Fruit fly (Drosophila melanogaster) whole organism, embryonic: ENCODE results near the gene CG13894.

Source experiments
- Atf3 ChIP-seq: fragments of 200-800 bp; sonication (Bioruptor generic); optimal IDR thresholded peaks from 3 replicates; lab custom pipeline; 2016; ENCODE audit warnings: missing biosample characterization, missing genetic modification characterization
- B-H2 ChIP-seq: fragments of 200-800 bp; sonication (Bioruptor generic); optimal IDR thresholded peaks from 2 replicates; lab custom pipeline; 2018; ENCODE audit warnings: missing biosample characterization, mild to moderate bottlenecking, missing genetic modification characterization
- BEAF-32 ChIP-seq: fragments of 200-800 bp; sonication (Bioruptor generic); optimal IDR thresholded peaks from 3 replicates; lab custom pipeline; 2017; ENCODE audit warnings: missing biosample characterization, missing genetic modification characterization, mild to moderate bottlenecking, moderate library complexity, missing genetic modification reagents
- CG10147 ChIP-seq: fragments of 200-800 bp; sonication (Bioruptor generic); optimal IDR thresholded peaks from 2 replicates; lab custom pipeline; 2019; ENCODE audit warnings: missing biosample characterization, mild to moderate bottlenecking, missing genetic modification characterization, moderate library complexity
- CG11085 ChIP-seq: fragments of 200-800 bp; sonication (Bioruptor generic); IDR thresholded peaks from 2 replicates; pipeline ENCODE4 v1.3.6; 2022; ENCODE audit warnings: missing biosample characterization, missing genetic modification characterization
- CG11093 ChIP-seq: fragments of 200-800 bp; sonication (Bioruptor generic); IDR thresholded peaks from 3 replicates; pipeline ENCODE4 v1.3.6; 2022; ENCODE audit warnings: missing biosample characterization, missing genetic modification characterization
- CG12071 ChIP-seq: fragments of 200-800 bp; sonication (Bioruptor generic); optimal IDR thresholded peaks from 3 replicates; lab custom pipeline; 2018; ENCODE audit warnings: missing biosample characterization, mild to moderate bottlenecking, missing genetic modification characterization
- CG12219 ChIP-seq: fragments of 200-800 bp; sonication (Bioruptor generic); optimal IDR thresholded peaks from 3 replicates; lab custom pipeline; 2018; ENCODE audit warnings: missing biosample characterization, mild to moderate bottlenecking, missing genetic modification characterization
- CG13424 ChIP-seq: fragments of 200-800 bp; sonication (Bioruptor generic); optimal IDR thresholded peaks from 2 replicates; lab custom pipeline; 2019; ENCODE audit warnings: missing biosample characterization, mild to moderate bottlenecking, missing genetic modification characterization, moderate library complexity
- CG14710 ChIP-seq: fragments of 200-800 bp; sonication (Bioruptor generic); optimal IDR thresholded peaks from 3 replicates; lab custom pipeline; 2019; ENCODE audit warnings: missing biosample characterization, mild to moderate bottlenecking, missing genetic modification characterization, moderate library complexity
- CG1647 ChIP-seq: fragments of 200-800 bp; sonication (Bioruptor generic); optimal IDR thresholded peaks from 3 replicates; lab custom pipeline; 2016; ENCODE audit warnings: missing biosample characterization, missing genetic modification characterization
- CG17328 ChIP-seq: fragments of 200-800 bp; sonication (Bioruptor generic); IDR thresholded peaks from 2 replicates; pipeline ENCODE4 v1.3.6; 2022; ENCODE audit warnings: missing biosample characterization, missing genetic modification characterization
- CG30403 ChIP-seq: fragments of 200-800 bp; sonication (Bioruptor generic); optimal IDR thresholded peaks from 3 replicates; lab custom pipeline; 2016; ENCODE audit warnings: missing biosample characterization, missing genetic modification characterization
- CG33557 ChIP-seq: fragments of 200-800 bp; sonication (Bioruptor generic); optimal IDR thresholded peaks from 2 replicates; lab custom pipeline; 2019; ENCODE audit warnings: missing biosample characterization, mild to moderate bottlenecking, missing genetic modification characterization, moderate library complexity
- CG43689 ChIP-seq: fragments of 200-800 bp; sonication (Bioruptor generic); IDR thresholded peaks from 2 replicates; pipeline ENCODE4 v1.3.6; 2022; ENCODE audit warnings: missing biosample characterization, missing genetic modification characterization
- CG4617 ChIP-seq: fragments of 200-800 bp; sonication (Bioruptor generic); optimal IDR thresholded peaks from 3 replicates; lab custom pipeline; 2016; ENCODE audit warnings: missing biosample characterization, missing genetic modification characterization, borderline replicate concordance
- CG4707 ChIP-seq: fragments of 200-800 bp; sonication (Bioruptor generic); optimal IDR thresholded peaks from 2 replicates; lab custom pipeline; 2018; ENCODE audit warnings: missing biosample characterization, mild to moderate bottlenecking, missing genetic modification characterization, moderate library complexity
- CG6765 ChIP-seq: fragments of 200-800 bp; sonication (Bioruptor generic); optimal IDR thresholded peaks from 3 replicates; lab custom pipeline; 2017; ENCODE audit warnings: missing biosample characterization, mild to moderate bottlenecking, missing genetic modification characterization
- CG6854 ChIP-seq: fragments of 200-800 bp; sonication (Bioruptor generic); optimal IDR thresholded peaks from 3 replicates; lab custom pipeline; 2017; ENCODE audit warnings: missing biosample characterization, mild to moderate bottlenecking, missing genetic modification characterization
- CG7839 ChIP-seq: fragments of 200-800 bp; sonication (Bioruptor generic); optimal IDR thresholded peaks from 3 replicates; lab custom pipeline; 2018; ENCODE audit warnings: missing biosample characterization, mild to moderate bottlenecking, missing genetic modification characterization, moderate library complexity
- CG9727 ChIP-seq: fragments of 200-800 bp; sonication (Bioruptor generic); optimal IDR thresholded peaks from 3 replicates; lab custom pipeline; 2017; ENCODE audit warnings: missing biosample characterization, mild to moderate bottlenecking, missing genetic modification characterization
- CHES-1-like ChIP-seq: fragments of 200-800 bp; sonication (Bioruptor generic); optimal IDR thresholded peaks from 2 replicates; lab custom pipeline; 2016; ENCODE audit warnings: missing biosample characterization, missing genetic modification characterization
- Dfd ChIP-seq, 2 experiments: fragments of >200 bp; optimal IDR thresholded peaks; 2 replicates each; lab custom pipeline; 2017; ENCODE audit warnings: missing biosample characterization in 2 of 2, missing genetic modification characterization in 2 of 2
- Dip2 ChIP-seq: fragments of 200-800 bp; sonication (Bioruptor generic); IDR thresholded peaks from 2 replicates; pipeline ENCODE4 v1.3.6; 2022; ENCODE audit warnings: missing biosample characterization, missing genetic modification characterization
- Eip74EF ChIP-seq, 2 experiments: fragments of 200-800 bp in 1 of 2; fragments of >200 bp in 1 of 2; sonication (Bioruptor generic) in 1 of 2; optimal IDR thresholded peaks; 2 replicates each; lab custom pipeline; 2017 to 2019; ENCODE audit warnings: missing biosample characterization in 2 of 2, missing genetic modification characterization in 2 of 2, mild to moderate bottlenecking in 1 of 2, moderate library complexity in 1 of 2
- HLH3B ChIP-seq: fragments of 200-800 bp; sonication (Bioruptor generic); IDR thresholded peaks from 2 replicates; pipeline ENCODE4 v1.3.6; 2022; ENCODE audit warnings: missing biosample characterization, missing genetic modification characterization
- HLHmδ ChIP-seq: fragments of 200-800 bp; sonication (Bioruptor generic); optimal IDR thresholded peaks from 2 replicates; lab custom pipeline; 2018; ENCODE audit warnings: missing biosample characterization, mild to moderate bottlenecking, missing genetic modification characterization, moderate library complexity
- Mes4 ChIP-seq: fragments of 200-800 bp; sonication (Bioruptor generic); optimal IDR thresholded peaks from 2 replicates; lab custom pipeline; 2016; ENCODE audit warnings: missing biosample characterization, missing genetic modification characterization
- NC2α ChIP-seq: fragments of 200-800 bp; sonication (Bioruptor generic); optimal IDR thresholded peaks from 2 replicates; lab custom pipeline; 2016; ENCODE audit warnings: missing biosample characterization, missing genetic modification characterization
- Opbp ChIP-seq: fragments of 200-800 bp; sonication (Bioruptor generic); IDR thresholded peaks from 3 replicates; pipeline ENCODE4 v1.3.6; 2022; ENCODE audit warnings: missing biosample characterization, missing genetic modification characterization; ENCODE audit not compliant: partially characterized antibody
- Usf ChIP-seq: fragments of 200-800 bp; sonication (Bioruptor generic); optimal IDR thresholded peaks from 2 replicates; lab custom pipeline; 2017; ENCODE audit warnings: missing genotype, missing biosample characterization, missing genetic modification characterization
- Vsx1 ChIP-seq: fragments of 200-800 bp; sonication (Bioruptor generic); optimal IDR thresholded peaks from 2 replicates; lab custom pipeline; 2017; ENCODE audit warnings: missing biosample characterization, mild to moderate bottlenecking, missing genetic modification characterization, missing genetic modification reagents
- Xbp1 ChIP-seq: fragments of 200-800 bp; sonication (Bioruptor generic); optimal IDR thresholded peaks from 3 replicates; lab custom pipeline; 2016; ENCODE audit warnings: missing biosample characterization, mild to moderate bottlenecking, missing genetic modification characterization
- ab ChIP-seq: fragments of 200-800 bp; sonication (Bioruptor generic); optimal IDR thresholded peaks from 2 replicates; lab custom pipeline; 2016; ENCODE audit warnings: missing biosample characterization, missing genetic modification characterization
- amos ChIP-seq: fragments of 200-800 bp; sonication (Bioruptor generic); IDR thresholded peaks from 2 replicates; pipeline ENCODE4 v1.3.6; 2022; ENCODE audit warnings: missing biosample characterization, missing genetic modification characterization; ENCODE audit not compliant: partially characterized antibody
- br ChIP-seq: fragments of >200 bp; optimal IDR thresholded peaks from 2 replicates; lab custom pipeline; 2017
- croc ChIP-seq: fragments of 200-800 bp; sonication (Bioruptor generic); conservative IDR thresholded peaks from 3 replicates; pipeline ENCODE4 v1.3.6; 2022; ENCODE audit warnings: missing biosample characterization, missing genetic modification characterization
- dpn ChIP-seq, 2 experiments: fragments of 200-800 bp; sonication (Bioruptor generic); optimal IDR thresholded peaks; 3 replicates each; lab custom pipeline; 2016; ENCODE audit warnings: missing biosample characterization in 2 of 2, missing genetic modification characterization in 2 of 2
- en ChIP-seq: fragments of 200-800 bp; sonication (Bioruptor generic); optimal IDR thresholded peaks from 2 replicates; lab custom pipeline; 2016; ENCODE audit warnings: missing biosample characterization, missing genetic modification characterization
- fru ChIP-seq: fragments of >200 bp; optimal IDR thresholded peaks from 2 replicates; lab custom pipeline; 2017
- grn ChIP-seq: fragments of 200-800 bp; sonication (Bioruptor generic); optimal IDR thresholded peaks from 3 replicates; lab custom pipeline; 2017; ENCODE audit warnings: missing biosample characterization, missing genetic modification characterization
- hbn ChIP-seq: fragments of 200-800 bp; sonication (Bioruptor generic); IDR thresholded peaks from 2 replicates; pipeline ENCODE4 v1.3.6; 2022; ENCODE audit warnings: missing biosample characterization, missing genetic modification characterization; ENCODE audit not compliant: partially characterized antibody
- row ChIP-seq: fragments of 200-800 bp; sonication (Bioruptor generic); IDR thresholded peaks from 3 replicates; pipeline ENCODE4 v1.3.6; 2022; ENCODE audit warnings: missing biosample characterization, missing genetic modification characterization
- sens ChIP-seq: fragments of 200-800 bp; sonication (Bioruptor generic); peaks from one replicate; lab custom pipeline; 2016; ENCODE audit warnings: missing biosample characterization, missing genetic modification characterization
- tin ChIP-seq: fragments of 200-800 bp; sonication (Bioruptor generic); optimal IDR thresholded peaks from 3 replicates; lab custom pipeline; 2016; ENCODE audit warnings: missing biosample characterization, missing genetic modification characterization
- toy ChIP-seq: fragments of 200-800 bp; sonication (Bioruptor generic); IDR thresholded peaks from 2 replicates; pipeline ENCODE4 v1.3.6; 2022; ENCODE audit warnings: missing biosample characterization, missing genetic modification characterization
- vfl ChIP-seq: fragments of 200-800 bp; sonication (Bioruptor generic); optimal IDR thresholded peaks from 2 replicates; lab custom pipeline; 2016; ENCODE audit warnings: missing biosample characterization, missing genetic modification characterization
- yki ChIP-seq: fragments of >200 bp; optimal IDR thresholded peaks from 3 replicates; lab custom pipeline; 2018
- zf30C ChIP-seq: fragments of 200-800 bp; sonication (Bioruptor generic); optimal IDR thresholded peaks from 3 replicates; lab custom pipeline; 2018; ENCODE audit warnings: missing biosample characterization, mild to moderate bottlenecking, missing genetic modification characterization
- zfh1 ChIP-seq: fragments of 200-800 bp; sonication (Bioruptor generic); IDR thresholded peaks from 3 replicates; pipeline ENCODE4 v1.3.6; 2022; ENCODE audit warnings: missing biosample characterization, missing genetic modification characterization

CG13894 gene

dm6 chr3L:681793-682369 lies 17.1 kb downstream of the CG13894 start (continued):
- TF ChIP-seq CG6765 (GFP tag; lab: Kevin White, UChicago) (peak; percentile 25), CG14710 (peak; percentile 45), Xbp1 (GFP tag; lab: Kevin White, UChicago) (peak; percentile 30), yki (lab: Kevin White, UChicago) (no peak), CG6854 (no peak)

dm6 chr3L:680258-680657 lies 18.7 kb downstream of the CG13894 start, which contains the start of gene CG17129:
Gene CG17129 (minus strand): TSS chr3L:680326.
- TF ChIP-seq tin (GFP tag; lab: Kevin White, UChicago) (peak; percentile 83), zfh1 (GFP tag; lab: Robert Waterston, UW) (peak; percentile 83), CG4617 (GFP tag; lab: Kevin White, UChicago) (peak; percentile 71), CG17328 (peak; percentile 76), grn (GFP tag; lab: Kevin White, UChicago) (no peak), ab (GFP tag; lab: Kevin White, UChicago) (no peak), HLHmδ (GFP tag; lab: Kevin White, UChicago) (no peak), toy (no peak), CG7839 (tag; lab: Kevin White, UChicago) (peak; percentile 65), CG9727 (GFP tag; lab: Kevin White, UChicago) (peak; percentile 71), dpn (GFP tag; optimal IDR thresholded peaks at IDR 0.05; lab: Kevin White, UChicago) (peak; percentile 85 to 86), Dfd (GFP tag; optimal IDR thresholded peaks at IDR 0.05; lab: Kevin White, UChicago) (no peak), CG4707 (GFP tag; lab: Kevin White, UChicago) (peak; percentile 30), CG43689 (GFP tag; lab: Robert Waterston, UW) (no peak), row (GFP tag; lab: Robert Waterston, UW) (peak; percentile 94), CG11085 (GFP tag; lab: Robert Waterston, UW) (peak; percentile 54), amos (GFP tag; lab: Robert Waterston, UW) (peak; percentile 87), CG10147 (GFP tag; lab: Kevin White, UChicago) (peak; percentile 66), CG30403 (peak; percentile 85), sens (GFP tag; lab: Kevin White, UChicago) (peak; percentile 97), en (GFP tag; lab: Kevin White, UChicago) (peak; percentile 50), Dip2 (GFP tag; lab: Robert Waterston, UW) (no peak), CHES-1-like (GFP tag; lab: Kevin White, UChicago) (peak; percentile 83), br (lab: Kevin White, UChicago) (no peak), CG13424 (peak; percentile 78), CG11093 (GFP tag; lab: Robert Waterston, UW) (peak; percentile 22; the same call in 1 of the 3 replicates), B-H2 (peak; percentile 27), Mes4 (GFP tag; lab: Kevin White, UChicago) (peak; percentile 72), CG33557 (GFP tag; lab: Kevin White, UChicago) (peak; percentile 69), vfl (GFP tag; lab: Kevin White, UChicago) (peak; percentile 38), CG1647 (peak; percentile 77), zf30C (no peak), hbn (GFP tag; lab: Robert Waterston, UW) (peak; percentile 99), HLH3B (GFP tag; lab: Robert Waterston, UW) (peak; percentile 74), NC2α (GFP tag; lab: Kevin White, UChicago) (peak; percentile 38), Opbp (peak; percentile 89), CG12071 (GFP tag; lab: Kevin White, UChicago) (peak; percentile 39), croc (peak; percentile 66), Eip74EF (GFP tag; optimal IDR thresholded peaks at IDR 0.05; lab: Kevin White, UChicago) (peak in 1 of 2 experiments; percentile 47), fru (lab: Kevin White, UChicago) (no peak), Vsx1 (GFP tag; lab: Kevin White, UChicago) (no peak), Usf (GFP tag; lab: Kevin White, UChicago) (no peak), CG12219 (GFP tag; lab: Kevin White, UChicago) (peak; percentile 34), BEAF-32 (peak; percentile 91), Atf3 (GFP tag; lab: Kevin White, UChicago) (peak; percentile 66)
